Fruit fly (Drosophila melanogaster): ENCODE data around the gene Cpsf5.

- TF ChIP-seq Eip78C (GFP tag) (no peak), CG3032 (tag; optimal IDR thresholded peaks at IDR 0.05) (no peak), spab (GFP tag; optimal IDR thresholded peaks at IDR 0.05) (no peak), CG16779 (tag; optimal IDR thresholded peaks at IDR 0.05) (no peak)
Observed at dm6 chr3L:9421621-9422020, 10.8 kb downstream of the Cpsf5 start.
